Worm (Caenorhabditis elegans) whole organism, L3 larva: ENCODE data around the gene F56B3.6.

Source experiments
- nhr-11 ChIP-seq: fragments of 150-350 bp; optimal IDR thresholded peaks from 2 replicates; lab custom pipeline; 2014; ENCODE audit warnings: missing biosample characterization, missing genetic modification characterization
- nhr-23 ChIP-seq: fragments of 150-350 bp; optimal IDR thresholded peaks from 2 replicates; lab custom pipeline; 2014; ENCODE audit warnings: missing biosample characterization, missing genetic modification reagents, missing genetic modification characterization
- nhr-237 ChIP-seq: fragments of 150-350 bp; optimal IDR thresholded peaks from 2 replicates; lab custom pipeline; 2014; ENCODE audit warnings: missing biosample characterization, missing genetic modification characterization
- nhr-28 ChIP-seq: fragments of 150-350 bp; optimal IDR thresholded peaks from 2 replicates; lab custom pipeline; 2014; ENCODE audit warnings: missing biosample characterization, missing genetic modification characterization
- tbx-2 ChIP-seq: sonication (generic microtip); optimal IDR thresholded peaks from 2 replicates; lab custom pipeline; 2016; ENCODE audit warnings: mild to moderate bottlenecking, missing genetic modification characterization, missing compliant biosample characterization

- TF ChIP-seq nhr-237 (tag; lab: Kevin White, UChicago) = no peak
- TF ChIP-seq tbx-2 (tag; lab: Kevin White, UChicago) = no peak
- TF ChIP-seq nhr-28 (tag; lab: Kevin White, UChicago) = no peak
- no peak for TF ChIP-seq nhr-11 (tag; lab: Kevin White, UChicago)
- TF ChIP-seq nhr-23 (tag; lab: Kevin White, UChicago) = no peak
Observed at ce11 chrIV:804802-805201, 16.9 kb downstream of the F56B3.6 start, which contains the start of gene Y55F3BL.4.
